Fruit fly (Drosophila melanogaster): ENCODE data around the gene brk.

brk gene

DNA sequence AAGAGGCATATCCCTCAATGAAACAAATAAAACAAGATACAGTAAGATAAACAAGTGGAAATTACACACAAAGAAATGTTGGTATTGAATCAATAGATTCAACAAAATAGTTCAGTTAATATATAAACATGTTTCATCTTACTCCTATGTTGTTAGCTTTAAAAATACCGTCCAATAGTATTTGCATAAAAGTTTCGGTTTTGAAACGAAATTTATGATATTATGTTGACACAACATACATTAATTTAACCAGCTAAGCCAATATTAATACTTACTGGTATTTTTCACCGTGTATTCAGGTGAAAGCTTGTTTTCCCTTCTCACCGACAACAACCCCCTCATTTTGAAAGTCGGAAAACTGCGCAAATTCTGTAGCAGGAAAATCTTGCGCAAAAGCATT, 30.8 kb downstream of the brk start (continued):
- peak; percentile 50; the same call in 1 of the 2 replicates for TF ChIP-seq stc (GFP tag; IDR thresholded peaks at IDR 0.05)
- no peak for TF ChIP-seq CG6175 (GFP tag; IDR thresholded peaks at IDR 0.05)
- peak; percentile 49 for TF ChIP-seq ind (GFP tag; optimal IDR thresholded peaks at IDR 0.05)
- peak; percentile 55; the same call in 1 of the 2 replicates for TF ChIP-seq CG32532 (GFP tag; IDR thresholded peaks at IDR 0.05)
- peak; percentile 30 for TF ChIP-seq kay (GFP tag; optimal IDR thresholded peaks at IDR 0.05)
- no peak for TF ChIP-seq pfk (GFP tag; optimal IDR thresholded peaks at IDR 0.05)
- no peak for TF ChIP-seq Mes4 (GFP tag; optimal IDR thresholded peaks at IDR 0.05)
- peak; percentile 23 for TF ChIP-seq cato (GFP tag; optimal IDR thresholded peaks at IDR 0.05; ENCODE audit: borderline replicate concordance)
- TF ChIP-seq ranshi (GFP tag; IDR thresholded peaks at IDR 0.05), result peak; percentile 36; the same call in 1 of the 2 replicates
- TF ChIP-seq Meics (GFP tag; optimal IDR thresholded peaks at IDR 0.05), result peak; percentile 57
- TF ChIP-seq CG16779 (GFP tag; IDR thresholded peaks at IDR 0.05), result no peak
- peak; percentile 21 for TF ChIP-seq repo (GFP tag; optimal IDR thresholded peaks at IDR 0.05)
- TF ChIP-seq MTF-1 (GFP tag; optimal IDR thresholded peaks at IDR 0.05; ENCODE audit: borderline replicate concordance), result peak; percentile 26
- TF ChIP-seq H15 (GFP tag; IDR thresholded peaks at IDR 0.05), result no peak
- TF ChIP-seq esg (GFP tag; conservative IDR thresholded peaks at IDR 0.05), result peak; percentile 40; the same call in 1 of the 2 replicates
- TF ChIP-seq CG32767 (GFP tag; IDR thresholded peaks at IDR 0.05), result 0 out of 2 replicates have a peak, but pooled peaks have one; percentile 12
- TF ChIP-seq fu2 (GFP tag; optimal IDR thresholded peaks at IDR 0.05), result peak; percentile 29
- no peak for TF ChIP-seq CG32772 (GFP tag; IDR thresholded peaks at IDR 0.05)
- peak; percentile 64 for TF ChIP-seq CG17568 (GFP tag; optimal IDR thresholded peaks at IDR 0.05)
- no peak for TF ChIP-seq Dp (GFP tag; optimal IDR thresholded peaks at IDR 0.05)
- TF ChIP-seq CG14667 (GFP tag; IDR thresholded peaks at IDR 0.05), result no peak
- no peak for TF ChIP-seq CG17802 (tag; optimal IDR thresholded peaks at IDR 0.05)
- TF ChIP-seq slbo (GFP tag; IDR thresholded peaks at IDR 0.05), result peak; percentile 63
- TF ChIP-seq CG17328 (GFP tag; IDR thresholded peaks at IDR 0.05), result peak; percentile 44; the same call in 1 of the 2 replicates
- TF ChIP-seq Lhr (GFP tag; optimal IDR thresholded peaks at IDR 0.05), result peak; percentile 19
- no peak for TF ChIP-seq lov (optimal IDR thresholded peaks at IDR 0.05)
- no peak for TF ChIP-seq lov (GFP tag; IDR thresholded peaks at IDR 0.05)
- peak; percentile 35 for TF ChIP-seq Spps (tag; optimal IDR thresholded peaks at IDR 0.05)
- no peak for TF ChIP-seq gfzf (GFP tag; optimal IDR thresholded peaks at IDR 0.05)
- TF ChIP-seq CG1647 (GFP tag; optimal IDR thresholded peaks at IDR 0.05), result peak; percentile 26
- TF ChIP-seq fd102C (GFP tag; optimal IDR thresholded peaks at IDR 0.05), result no peak
- TF ChIP-seq CG11247 (GFP tag; IDR thresholded peaks at IDR 0.05), result no peak
- TF ChIP-seq h (optimal IDR thresholded peaks at IDR 0.05), result no peak
- no peak for TF ChIP-seq cad (GFP tag; optimal IDR thresholded peaks at IDR 0.05)
- peak; percentile 1 for TF ChIP-seq zen (tag; optimal IDR thresholded peaks at IDR 0.05)
- TF ChIP-seq Dad (GFP tag; optimal IDR thresholded peaks at IDR 0.05), result no peak
- peak; percentile 77 for TF ChIP-seq Fer3 (tag; optimal IDR thresholded peaks at IDR 0.05)
- peak; percentile 57 for TF ChIP-seq Camta (GFP tag; optimal IDR thresholded peaks at IDR 0.05)
- peak; percentile 26; the same call in 1 of the 2 replicates for TF ChIP-seq ssp (GFP tag; IDR thresholded peaks at IDR 0.05)
- no peak for TF ChIP-seq hbn (GFP tag; IDR thresholded peaks at IDR 0.05; ENCODE audit: partially characterized antibody)
- TF ChIP-seq Atf6 (GFP tag; IDR thresholded peaks at IDR 0.05), result peak; percentile 75
- TF ChIP-seq tx (GFP tag; optimal IDR thresholded peaks at IDR 0.05), result no peak
- TF ChIP-seq crc (GFP tag; optimal IDR thresholded peaks at IDR 0.05), result peak; percentile 36
- no peak for TF ChIP-seq CG16863 (GFP tag; optimal IDR thresholded peaks at IDR 0.05)
- TF ChIP-seq CG33213 (GFP tag; optimal IDR thresholded peaks at IDR 0.05), result no peak
- TF ChIP-seq amos (GFP tag; IDR thresholded peaks at IDR 0.05; ENCODE audit: partially characterized antibody), result no peak
- no peak for TF ChIP-seq chm (GFP tag; IDR thresholded peaks at IDR 0.05)
- no peak for TF ChIP-seq CG17912 (GFP tag; optimal IDR thresholded peaks at IDR 0.05)
- TF ChIP-seq Bdp1 (GFP tag; optimal IDR thresholded peaks at IDR 0.05), result peak; percentile 25
- TF ChIP-seq Ets97D (GFP tag; optimal IDR thresholded peaks at IDR 0.05), result no peak
- TF ChIP-seq odd (GFP tag; optimal IDR thresholded peaks at IDR 0.05), result peak; percentile 61
- peak; percentile 71 for TF ChIP-seq CG7556 (GFP tag; optimal IDR thresholded peaks at IDR 0.05)
- no peak for TF ChIP-seq CG11085 (GFP tag; IDR thresholded peaks at IDR 0.05)
